Fruit fly (Drosophila melanogaster): ENCODE measurements around the gene CG43077.

DNA sequence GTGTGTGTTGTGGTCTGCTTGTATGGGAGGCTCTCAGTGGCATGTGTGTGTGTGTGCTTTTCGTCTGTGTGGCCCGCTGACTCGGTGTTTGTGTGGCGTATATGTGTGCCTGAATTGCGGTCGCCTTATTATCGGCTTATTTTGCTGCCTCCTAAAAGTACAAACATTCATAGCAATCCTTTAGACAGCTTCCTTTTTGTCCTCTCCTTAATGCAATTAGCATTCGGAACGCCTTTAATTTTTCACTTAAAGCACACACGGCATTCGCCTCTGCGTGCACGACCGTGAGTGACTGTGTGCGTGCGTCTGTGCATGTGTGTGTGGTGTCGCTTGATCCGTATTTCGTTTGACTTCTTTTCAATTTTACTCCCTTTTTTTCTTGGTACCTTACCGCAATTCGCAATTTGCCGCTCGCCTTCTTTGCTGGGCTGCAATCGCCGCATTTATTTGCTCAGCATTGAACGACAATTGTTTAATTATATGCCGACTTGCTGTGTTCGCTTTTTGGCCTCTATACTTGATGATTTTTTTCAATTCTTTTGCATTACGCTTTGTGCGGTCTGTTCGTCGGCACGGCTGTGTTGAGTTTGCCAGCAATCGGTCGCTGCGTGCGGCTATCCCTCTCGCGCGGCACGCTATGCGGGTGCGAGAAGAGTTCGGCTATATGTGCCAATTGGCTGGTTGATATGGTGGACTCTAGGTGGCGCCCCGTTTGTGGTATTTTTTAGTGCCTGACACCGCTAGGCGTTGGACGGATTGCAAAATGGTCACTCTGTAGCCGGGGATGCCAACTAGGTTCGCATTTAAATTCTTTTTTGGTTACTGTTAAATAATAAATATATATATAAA is 9.2 kb upstream of the CG43077 start, which contains the start of gene wcy:
- TF ChIP-seq Myc (optimal IDR thresholded peaks at IDR 0.05) (no peak), insv (optimal IDR thresholded peaks at IDR 0.05) (no peak)

All from Kc167 (cell line).